Fruit fly (Drosophila melanogaster): ENCODE measurements around the gene mirr.

The mirr gene

dm6 chr3L:12692881-12693752 lies at the start of gene mirr:
TSS of gene mirr (plus strand) at chr3L:12693639.
- no peak for TF ChIP-seq dsf (GFP tag; optimal IDR thresholded peaks at IDR 0.05; ENCODE audit: borderline replicate concordance)
- TF ChIP-seq CrebA (GFP tag; optimal IDR thresholded peaks at IDR 0.05; ENCODE audit: borderline replicate concordance): peak; percentile 68
- TF ChIP-seq woc (GFP tag; optimal IDR thresholded peaks at IDR 0.05): no peak
- TF ChIP-seq GATAd (GFP tag; optimal IDR thresholded peaks at IDR 0.05): no peak
- TF ChIP-seq sv (GFP tag; optimal IDR thresholded peaks at IDR 0.05): no peak
- TF ChIP-seq HLH106 (tag; optimal IDR thresholded peaks at IDR 0.05): no peak
- TF ChIP-seq Rel (GFP tag; optimal IDR thresholded peaks at IDR 0.05): peak; percentile 76
- peak; percentile 96 for TF ChIP-seq Rel (tag; optimal IDR thresholded peaks at IDR 0.05)
- peak; percentile 9 for TF ChIP-seq brk (GFP tag; optimal IDR thresholded peaks at IDR 0.05)
- TF ChIP-seq sage (GFP tag; optimal IDR thresholded peaks at IDR 0.05): peak; percentile 20
- no peak for TF ChIP-seq Mio (GFP tag; optimal IDR thresholded peaks at IDR 0.05)
- TF ChIP-seq OdsH (GFP tag; optimal IDR thresholded peaks at IDR 0.05): no peak
- no peak for TF ChIP-seq pan (optimal IDR thresholded peaks at IDR 0.05)
- no peak for TF ChIP-seq tai (GFP tag; optimal IDR thresholded peaks at IDR 0.05)
- peak; percentile 89 for TF ChIP-seq Vsx2 (GFP tag; optimal IDR thresholded peaks at IDR 0.05; ENCODE audit: partially characterized antibody)
- TF ChIP-seq Sp1 (GFP tag; optimal IDR thresholded peaks at IDR 0.05): peak; percentile 17
- TF ChIP-seq Hnf4 (GFP tag; optimal IDR thresholded peaks at IDR 0.05): peak; percentile 35
- TF ChIP-seq dmrt93B (GFP tag; optimal IDR thresholded peaks at IDR 0.05): no peak
- no peak for TF ChIP-seq Abd-B (GFP tag; optimal IDR thresholded peaks at IDR 0.05)
- TF ChIP-seq CG9705 (GFP tag; optimal IDR thresholded peaks at IDR 0.05): no peak
- TF ChIP-seq br (GFP tag; optimal IDR thresholded peaks at IDR 0.05): no peak
- peak; percentile 28 for TF ChIP-seq psq (GFP tag; optimal IDR thresholded peaks at IDR 0.05)
- no peak for TF ChIP-seq lola (GFP tag; optimal IDR thresholded peaks at IDR 0.05)
- peak; percentile 66 for TF ChIP-seq Jra (GFP tag; optimal IDR thresholded peaks at IDR 0.05)
- peak; percentile 51 for TF ChIP-seq jim (GFP tag; optimal IDR thresholded peaks at IDR 0.05)
- peak; percentile 82 for TF ChIP-seq Dif (GFP tag; optimal IDR thresholded peaks at IDR 0.05; ENCODE audit: partially characterized antibody)
- peak; percentile 76 to 80 for TF ChIP-seq dl (GFP tag; optimal IDR thresholded peaks at IDR 0.05; ENCODE audit: insufficient read depth in 1 of 2, partially characterized antibody in 2 of 2)
- no peak for TF ChIP-seq N (GFP tag; optimal IDR thresholded peaks at IDR 0.05)
- TF ChIP-seq fru (GFP tag; optimal IDR thresholded peaks at IDR 0.05): peak; percentile 32
- no peak for TF ChIP-seq rgr (GFP tag; optimal IDR thresholded peaks at IDR 0.05)
- no peak for TF ChIP-seq Myc (optimal IDR thresholded peaks at IDR 0.05)
- peak; percentile 3 to 12 for TF ChIP-seq foxo (GFP tag; optimal IDR thresholded peaks at IDR 0.05)
- TF ChIP-seq Hr78 (GFP tag; optimal IDR thresholded peaks at IDR 0.05): peak; percentile 9
- TF ChIP-seq h (GFP tag; optimal IDR thresholded peaks at IDR 0.05): peak; percentile 74
- peak; percentile 6 for TF ChIP-seq Hr83 (GFP tag; optimal IDR thresholded peaks at IDR 0.05; ENCODE audit: poor library complexity, severe bottlenecking)
- TF ChIP-seq CG32264 (GFP tag; optimal IDR thresholded peaks at IDR 0.05): no peak
- TF ChIP-seq usp (GFP tag; optimal IDR thresholded peaks at IDR 0.05): no peak
- no peak for TF ChIP-seq Dfd (GFP tag; optimal IDR thresholded peaks at IDR 0.05)
- peak; percentile 2 for TF ChIP-seq ey (GFP tag; optimal IDR thresholded peaks at IDR 0.05)

All from whole organism, wandering third instar larva.